Fruit fly (Drosophila melanogaster) whole organism, wandering third instar larva: Measurements from ENCODE around the gene Nagk.

Experiments
- Abd-B ChIP-seq: fragments of >200 bp; optimal IDR thresholded peaks from 2 replicates; lab custom pipeline; 2017; ENCODE audit warnings: missing biosample characterization, missing genetic modification characterization
- CG9705 ChIP-seq: fragments of 200-800 bp; sonication (Bioruptor generic); optimal IDR thresholded peaks from 2 replicates; lab custom pipeline; 2018; ENCODE audit warnings: missing biosample characterization, mild to moderate bottlenecking, missing genetic modification characterization
- CrebA ChIP-seq: fragments of 200-800 bp; sonication (Bioruptor generic); optimal IDR thresholded peaks from 2 replicates; lab custom pipeline; 2016; ENCODE audit warnings: missing biosample characterization, mild to moderate bottlenecking, missing genetic modification characterization, borderline replicate concordance
- Dif ChIP-seq: fragments of 200-275, 200-300 bp; sonication (Bioruptor generic); optimal IDR thresholded peaks from 2 replicates; lab custom pipeline; 2018; ENCODE audit warnings: missing biosample characterization, missing genetic modification characterization; ENCODE audit not compliant: partially characterized antibody
- HLH106 ChIP-seq: fragments of 200-800 bp; optimal IDR thresholded peaks from 3 replicates; lab custom pipeline; 2019; ENCODE audit warnings: missing biosample characterization, mild to moderate bottlenecking, missing genetic modification characterization, moderate library complexity
- Hr78 ChIP-seq: fragments of >200 bp; optimal IDR thresholded peaks from 2 replicates; lab custom pipeline; 2017; ENCODE audit warnings: missing biosample characterization, missing genetic modification characterization
- Jra ChIP-seq: sonication (Bioruptor generic); optimal IDR thresholded peaks from 2 replicates; lab custom pipeline; 2016; ENCODE audit warnings: missing biosample characterization, missing genetic modification characterization
- Myc ChIP-seq: fragments of >200 bp; optimal IDR thresholded peaks from 2 replicates; lab custom pipeline; 2017
- N ChIP-seq: fragments of >200 bp; optimal IDR thresholded peaks from 2 replicates; lab custom pipeline; 2018; ENCODE audit warnings: missing biosample characterization, missing external identifiers, missing genetic modification characterization
- brk ChIP-seq: fragments of 200-800 bp; sonication (Bioruptor generic); optimal IDR thresholded peaks from 2 replicates; lab custom pipeline; 2016; ENCODE audit warnings: missing biosample characterization, mild to moderate bottlenecking, missing genetic modification characterization
- ey ChIP-seq: fragments of 200-800 bp; sonication (Bioruptor generic); optimal IDR thresholded peaks from 2 replicates; lab custom pipeline; 2016; ENCODE audit warnings: missing biosample characterization, missing genetic modification characterization
- foxo ChIP-seq, 2 experiments: fragments of 200-800 bp; sonication (Bioruptor generic); optimal IDR thresholded peaks; 2 replicates in 1 of 2; 3 replicates in 1 of 2; lab custom pipeline; 2016 to 2017; ENCODE audit warnings: missing biosample characterization in 2 of 2, missing genetic modification characterization in 2 of 2
- jim ChIP-seq: fragments of 175-275, 200-325 bp; sonication (Bioruptor generic); optimal IDR thresholded peaks from 2 replicates; lab custom pipeline; 2016; ENCODE audit warnings: missing biosample characterization, mild to moderate bottlenecking, missing genetic modification characterization
- lola ChIP-seq: fragments of >200 bp; optimal IDR thresholded peaks from 2 replicates; lab custom pipeline; 2017; ENCODE audit warnings: missing biosample characterization, missing genetic modification characterization
- sv ChIP-seq: fragments of 200-800 bp; sonication (Bioruptor generic); optimal IDR thresholded peaks from 3 replicates; lab custom pipeline; 2016; ENCODE audit warnings: missing biosample characterization, missing genetic modification characterization
- usp ChIP-seq: fragments of >200 bp; optimal IDR thresholded peaks from 2 replicates; lab custom pipeline; 2017; ENCODE audit warnings: missing biosample characterization, missing genetic modification characterization

Nagk gene

dm6 chr3R:15288802-15289201 lies 54.3 kb downstream of the Nagk start:
- no peak for TF ChIP-seq CrebA (GFP tag; lab: Kevin White, UChicago)
- no peak for TF ChIP-seq HLH106
- no peak for TF ChIP-seq brk (GFP tag; lab: Kevin White, UChicago)
- no peak for TF ChIP-seq N
- TF ChIP-seq jim (GFP tag; lab: Kevin White, UChicago), result no peak
- no peak for TF ChIP-seq Hr78 (GFP tag; lab: Kevin White, UChicago)
- TF ChIP-seq Dif (GFP tag; lab: Kevin White, UChicago), result no peak
- TF ChIP-seq Myc (lab: Kevin White, UChicago), result no peak
- TF ChIP-seq usp (GFP tag; lab: Kevin White, UChicago), result no peak
- TF ChIP-seq sv (GFP tag; lab: Kevin White, UChicago), result no peak
- no peak for TF ChIP-seq ey (GFP tag; lab: Kevin White, UChicago)
- TF ChIP-seq foxo (GFP tag; optimal IDR thresholded peaks at IDR 0.05; lab: Kevin White, UChicago), result no peak
- TF ChIP-seq Abd-B, result no peak
- no peak for TF ChIP-seq lola
- TF ChIP-seq CG9705 (GFP tag; lab: Kevin White, UChicago), result no peak
- no peak for TF ChIP-seq Jra
- TF ChIP-seq, all 38 proteins: peak for 0
